Fruit fly (Drosophila melanogaster) whole organism, wandering third instar larva: ENCODE data around the gene CG34244.
A peak's percentile ranks its signal among the peaks of the same experiment; 100 is the strongest.

ENCODE experiments used
- Abd-B ChIP-seq: fragments of >200 bp; optimal IDR thresholded peaks from 2 replicates; lab custom pipeline; 2017; ENCODE audit warnings: missing biosample characterization, missing genetic modification characterization
- CG32264 ChIP-seq: fragments of 200-800 bp; sonication (Bioruptor generic); optimal IDR thresholded peaks from 2 replicates; lab custom pipeline; 2016; ENCODE audit warnings: missing biosample characterization, missing genetic modification characterization
- CG9705 ChIP-seq: fragments of 200-800 bp; sonication (Bioruptor generic); optimal IDR thresholded peaks from 2 replicates; lab custom pipeline; 2018; ENCODE audit warnings: missing biosample characterization, mild to moderate bottlenecking, missing genetic modification characterization
- CrebA ChIP-seq: fragments of 200-800 bp; sonication (Bioruptor generic); optimal IDR thresholded peaks from 2 replicates; lab custom pipeline; 2016; ENCODE audit warnings: missing biosample characterization, mild to moderate bottlenecking, missing genetic modification characterization, borderline replicate concordance
- Dfd ChIP-seq: fragments of >200 bp; optimal IDR thresholded peaks from 2 replicates; lab custom pipeline; 2017; ENCODE audit warnings: missing biosample characterization, missing genetic modification characterization
- Dif ChIP-seq: fragments of 200-275, 200-300 bp; sonication (Bioruptor generic); optimal IDR thresholded peaks from 2 replicates; lab custom pipeline; 2018; ENCODE audit warnings: missing biosample characterization, missing genetic modification characterization; ENCODE audit not compliant: partially characterized antibody
- GATAd ChIP-seq: sonication (Bioruptor generic); optimal IDR thresholded peaks from 2 replicates; lab custom pipeline; 2016; ENCODE audit warnings: missing biosample characterization, missing genetic modification characterization
- HLH106 ChIP-seq: fragments of 200-800 bp; optimal IDR thresholded peaks from 3 replicates; lab custom pipeline; 2019; ENCODE audit warnings: missing biosample characterization, mild to moderate bottlenecking, missing genetic modification characterization, moderate library complexity
- Hnf4 ChIP-seq: fragments of 200-800 bp; sonication (Bioruptor generic); optimal IDR thresholded peaks from 2 replicates; lab custom pipeline; 2016; ENCODE audit warnings: missing biosample characterization, mild to moderate bottlenecking, missing genetic modification characterization
- Hr78 ChIP-seq: fragments of >200 bp; optimal IDR thresholded peaks from 2 replicates; lab custom pipeline; 2017; ENCODE audit warnings: missing biosample characterization, missing genetic modification characterization
- Hr83 ChIP-seq: fragments of 200-300 bp; sonication (Bioruptor generic); optimal IDR thresholded peaks from 2 replicates; lab custom pipeline; 2016; ENCODE audit warnings: missing biosample characterization, mild to moderate bottlenecking, missing genetic modification characterization, moderate library complexity; ENCODE audit not compliant: poor library complexity, severe bottlenecking
- Jra ChIP-seq: sonication (Bioruptor generic); optimal IDR thresholded peaks from 2 replicates; lab custom pipeline; 2016; ENCODE audit warnings: missing biosample characterization, missing genetic modification characterization
- Mio ChIP-seq: sonication (Bioruptor generic); optimal IDR thresholded peaks from 2 replicates; lab custom pipeline; 2016; ENCODE audit warnings: missing biosample characterization, missing genetic modification characterization
- Myc ChIP-seq: fragments of >200 bp; optimal IDR thresholded peaks from 2 replicates; lab custom pipeline; 2017
- N ChIP-seq: fragments of >200 bp; optimal IDR thresholded peaks from 2 replicates; lab custom pipeline; 2018; ENCODE audit warnings: missing biosample characterization, missing external identifiers, missing genetic modification characterization
- OdsH ChIP-seq: fragments of 200-800 bp; sonication (Bioruptor generic); optimal IDR thresholded peaks from 2 replicates; lab custom pipeline; 2016; ENCODE audit warnings: missing biosample characterization, mild to moderate bottlenecking, missing genetic modification characterization
- Rel ChIP-seq, 2 experiments: fragments of 200-800 bp; sonication (Bioruptor generic) in 1 of 2; optimal IDR thresholded peaks; 2 replicates in 1 of 2; 3 replicates in 1 of 2; lab custom pipeline; 2016 to 2019; ENCODE audit warnings: mild to moderate bottlenecking in 2 of 2, missing biosample characterization in 2 of 2, missing genetic modification characterization in 2 of 2, moderate library complexity in 1 of 2
- Sp1 ChIP-seq: fragments of 200-800 bp; sonication (Bioruptor generic); optimal IDR thresholded peaks from 3 replicates; lab custom pipeline; 2019; ENCODE audit warnings: missing biosample characterization, mild to moderate bottlenecking, missing genetic modification characterization, moderate library complexity
- Vsx2 ChIP-seq: fragments of 200-300, 225-300 bp; sonication (Bioruptor generic); optimal IDR thresholded peaks from 2 replicates; lab custom pipeline; 2018; ENCODE audit warnings: missing biosample characterization, missing genetic modification characterization; ENCODE audit not compliant: partially characterized antibody
- br ChIP-seq: fragments of 200-800 bp; sonication (Bioruptor generic); optimal IDR thresholded peaks from 2 replicates; lab custom pipeline; 2016; ENCODE audit warnings: missing biosample characterization, missing genetic modification characterization
- brk ChIP-seq: fragments of 200-800 bp; sonication (Bioruptor generic); optimal IDR thresholded peaks from 2 replicates; lab custom pipeline; 2016; ENCODE audit warnings: missing biosample characterization, mild to moderate bottlenecking, missing genetic modification characterization
- dl ChIP-seq, 2 experiments: fragments of 175-275, 200-275 bp in 1 of 2; fragments of 200-275 bp in 1 of 2; sonication (Bioruptor generic); optimal IDR thresholded peaks; lab custom pipeline; 2018; ENCODE audit warnings: mild to moderate bottlenecking in 2 of 2, missing biosample characterization in 2 of 2, missing genetic modification characterization in 2 of 2, moderate library complexity in 2 of 2; ENCODE audit not compliant: partially characterized antibody in 2 of 2, insufficient read depth in 1 of 2
- dmrt93B ChIP-seq: fragments of 200-800 bp; sonication (Bioruptor generic); optimal IDR thresholded peaks from 2 replicates; lab custom pipeline; 2018; ENCODE audit warnings: missing biosample characterization, mild to moderate bottlenecking, missing genetic modification characterization
- dsf ChIP-seq: sonication (Bioruptor generic); optimal IDR thresholded peaks from 2 replicates; lab custom pipeline; 2016; ENCODE audit warnings: missing biosample characterization, missing genetic modification characterization, borderline replicate concordance
- ey ChIP-seq: fragments of 200-800 bp; sonication (Bioruptor generic); optimal IDR thresholded peaks from 2 replicates; lab custom pipeline; 2016; ENCODE audit warnings: missing biosample characterization, missing genetic modification characterization
- foxo ChIP-seq, 2 experiments: fragments of 200-800 bp; sonication (Bioruptor generic); optimal IDR thresholded peaks; 2 replicates in 1 of 2; 3 replicates in 1 of 2; lab custom pipeline; 2016 to 2017; ENCODE audit warnings: missing biosample characterization in 2 of 2, missing genetic modification characterization in 2 of 2
- fru ChIP-seq: fragments of 200-800 bp; sonication (Bioruptor generic); optimal IDR thresholded peaks from 3 replicates; lab custom pipeline; 2016; ENCODE audit warnings: missing biosample characterization, mild to moderate bottlenecking, missing genetic modification characterization
- h ChIP-seq: fragments of 200-800 bp; sonication (Bioruptor generic); optimal IDR thresholded peaks from 3 replicates; lab custom pipeline; 2016; ENCODE audit warnings: missing biosample characterization, mild to moderate bottlenecking, missing genetic modification characterization
- jim ChIP-seq: fragments of 175-275, 200-325 bp; sonication (Bioruptor generic); optimal IDR thresholded peaks from 2 replicates; lab custom pipeline; 2016; ENCODE audit warnings: missing biosample characterization, mild to moderate bottlenecking, missing genetic modification characterization
- lola ChIP-seq: fragments of >200 bp; optimal IDR thresholded peaks from 2 replicates; lab custom pipeline; 2017; ENCODE audit warnings: missing biosample characterization, missing genetic modification characterization
- pan ChIP-seq: fragments of >200 bp; optimal IDR thresholded peaks from 2 replicates; lab custom pipeline; 2017
- psq ChIP-seq: fragments of 200-800 bp; sonication (Bioruptor generic); optimal IDR thresholded peaks from 3 replicates; lab custom pipeline; 2017; ENCODE audit warnings: missing biosample characterization, mild to moderate bottlenecking, missing genetic modification characterization, moderate library complexity
- rgr ChIP-seq: fragments of 200-800 bp; sonication (Bioruptor generic); optimal IDR thresholded peaks from 3 replicates; lab custom pipeline; 2016; ENCODE audit warnings: missing biosample characterization, mild to moderate bottlenecking, missing genetic modification characterization
- sage ChIP-seq: fragments of 200-800 bp; sonication (Bioruptor generic); optimal IDR thresholded peaks from 2 replicates; lab custom pipeline; 2016; ENCODE audit warnings: missing biosample characterization, mild to moderate bottlenecking, missing genetic modification characterization
- sv ChIP-seq: fragments of 200-800 bp; sonication (Bioruptor generic); optimal IDR thresholded peaks from 3 replicates; lab custom pipeline; 2016; ENCODE audit warnings: missing biosample characterization, missing genetic modification characterization
- tai ChIP-seq: sonication (Bioruptor generic); optimal IDR thresholded peaks from 2 replicates; lab custom pipeline; 2016; ENCODE audit warnings: missing biosample characterization, missing genetic modification characterization
- usp ChIP-seq: fragments of >200 bp; optimal IDR thresholded peaks from 2 replicates; lab custom pipeline; 2017; ENCODE audit warnings: missing biosample characterization, missing genetic modification characterization
- woc ChIP-seq: sonication (Bioruptor generic); optimal IDR thresholded peaks from 2 replicates; lab custom pipeline; 2016; ENCODE audit warnings: missing biosample characterization, mild to moderate bottlenecking, missing genetic modification characterization

CG34244 gene

dm6 chr3L:14235820-14236219 is at the start of gene CG34244:
TSS of gene CG34244 (minus strand) at chr3L:14235941.
- TF ChIP-seq woc: no peak
- TF ChIP-seq Myc (lab: Kevin White, UChicago): peak; percentile 31

DNA sequence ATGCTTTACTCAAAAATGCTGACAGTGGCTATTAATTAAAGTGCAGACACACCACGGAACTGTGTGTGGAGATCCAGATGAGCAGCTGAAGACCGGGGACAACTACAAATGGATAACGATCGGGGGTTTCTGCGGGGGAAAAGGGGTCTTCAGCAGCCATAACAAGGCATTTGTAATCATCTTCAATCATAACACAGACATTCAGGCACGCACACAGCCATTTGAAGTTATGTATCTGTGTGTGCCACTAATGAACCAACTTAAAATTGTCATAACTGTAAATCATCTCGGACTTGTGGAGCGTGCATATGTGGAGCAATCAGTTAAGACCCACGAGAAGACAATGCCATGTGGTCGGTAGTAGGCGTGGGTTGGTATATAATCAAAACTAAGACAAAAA is 46.4 kb upstream of the CG34244 start:
- no peak for TF ChIP-seq GATAd (GFP tag; lab: Kevin White, UChicago)
- TF ChIP-seq Dif (GFP tag; lab: Kevin White, UChicago): no peak
- TF ChIP-seq Myc (lab: Kevin White, UChicago): no peak

- TF ChIP-seq Jra (GFP tag; lab: Kevin White, UChicago) (no peak), Vsx2 (GFP tag; lab: Kevin White, UChicago) (no peak), jim (GFP tag; lab: Kevin White, UChicago) (no peak), OdsH (no peak), GATAd (GFP tag; lab: Kevin White, UChicago) (no peak), Hr83 (no peak)
Measured at dm6 chr3L:14276129-14276528, 40.4 kb upstream of the CG34244 start.

DNA sequence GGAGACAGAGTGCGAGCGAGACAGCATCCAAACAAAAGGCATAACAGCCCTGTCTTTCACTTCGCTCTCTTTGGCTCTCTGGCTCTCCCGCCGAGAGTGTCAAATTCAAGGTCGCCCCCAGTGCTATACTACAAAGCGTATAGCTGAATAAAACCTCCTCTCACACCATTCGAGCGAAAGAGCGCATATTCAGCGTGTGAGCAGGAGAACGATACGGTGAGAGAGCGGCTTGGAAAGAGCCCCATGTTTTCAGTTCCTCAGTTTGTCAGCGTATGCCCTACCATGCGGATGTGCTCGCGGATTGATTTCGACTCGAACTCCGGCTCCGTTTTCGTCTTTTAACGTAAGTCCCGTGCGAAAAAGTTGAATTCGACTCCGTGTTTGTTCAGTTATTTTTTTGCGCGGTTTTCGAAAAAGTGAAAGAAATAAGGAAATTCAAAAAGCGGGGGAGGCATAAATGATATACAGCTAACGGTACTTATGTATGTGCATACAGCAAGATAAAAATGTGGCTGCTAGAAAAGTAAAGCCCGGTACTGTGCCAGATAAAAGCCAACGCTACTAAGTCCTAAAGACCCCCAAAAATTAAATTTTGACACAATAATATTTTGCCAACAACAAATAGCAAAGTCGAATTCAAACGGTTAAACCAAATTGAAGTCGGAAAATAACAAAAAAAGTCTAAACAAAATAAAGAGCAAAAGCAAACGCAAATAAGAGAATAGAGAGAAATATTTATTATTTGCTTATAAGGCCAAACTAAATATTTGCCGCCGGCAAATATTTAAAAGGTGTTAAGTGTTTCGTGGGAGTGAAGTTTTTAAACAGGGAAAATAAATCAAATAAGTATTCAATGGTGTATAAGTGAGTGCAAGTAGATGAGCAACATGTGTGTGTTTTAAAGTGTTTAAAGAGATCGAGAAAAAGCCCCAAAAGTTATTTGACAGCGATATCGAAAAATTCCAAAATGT is 38.6 kb upstream of the CG34244 start, which contains the start of gene fz:
TSS of gene fz (plus strand) at position 256 of the 971 bp plus-strand sequence.
- peak; percentile 15 for TF ChIP-seq jim (GFP tag; lab: Kevin White, UChicago)
- no peak for TF ChIP-seq CG9705 (GFP tag; lab: Kevin White, UChicago)
- TF ChIP-seq CG32264: no peak
- TF ChIP-seq br (GFP tag; lab: Kevin White, UChicago): no peak
- no peak for TF ChIP-seq N (GFP tag; lab: Kevin White, UChicago)
- TF ChIP-seq Dfd: no peak
- no peak for TF ChIP-seq tai (GFP tag; lab: Kevin White, UChicago)
- no peak for TF ChIP-seq rgr (GFP tag; lab: Kevin White, UChicago)
- TF ChIP-seq sv (GFP tag; lab: Kevin White, UChicago): no peak
- peak; percentile 3 for TF ChIP-seq fru
- no peak for TF ChIP-seq dsf (GFP tag; lab: Kevin White, UChicago)
- no peak for TF ChIP-seq Hr78 (GFP tag; lab: Kevin White, UChicago)
- no peak for TF ChIP-seq Jra (GFP tag; lab: Kevin White, UChicago)
- TF ChIP-seq usp: no peak
- peak; percentile 70 for TF ChIP-seq Vsx2 (GFP tag; lab: Kevin White, UChicago)
- no peak for TF ChIP-seq h
- no peak for TF ChIP-seq OdsH
- TF ChIP-seq woc: no peak
- no peak for TF ChIP-seq sage
- TF ChIP-seq Hr83: no peak
- TF ChIP-seq foxo (GFP tag; optimal IDR thresholded peaks at IDR 0.05; lab: Kevin White, UChicago): no peak
- peak; percentile 36 for TF ChIP-seq Hnf4 (GFP tag; lab: Kevin White, UChicago)
- no peak for TF ChIP-seq Myc (lab: Kevin White, UChicago)
- TF ChIP-seq Rel (GFP tag; optimal IDR thresholded peaks at IDR 0.05; lab: Kevin White, UChicago): no peak
- TF ChIP-seq Rel (tag; optimal IDR thresholded peaks at IDR 0.05; lab: Kevin White, UChicago): no peak
- TF ChIP-seq Dif (GFP tag; lab: Kevin White, UChicago): peak; percentile 93
- TF ChIP-seq CrebA (GFP tag; lab: Kevin White, UChicago): no peak
- no peak for TF ChIP-seq ey (GFP tag; lab: Kevin White, UChicago)
- no peak for TF ChIP-seq brk
- TF ChIP-seq dl (GFP tag; optimal IDR thresholded peaks at IDR 0.05; lab: Kevin White, UChicago; ENCODE audit: insufficient read depth in 1 of 2, partially characterized antibody in 2 of 2): peak; percentile 81 to 82
- no peak for TF ChIP-seq Abd-B (GFP tag; lab: Kevin White, UChicago)
- no peak for TF ChIP-seq pan (lab: Kevin White, UChicago)
- TF ChIP-seq GATAd (GFP tag; lab: Kevin White, UChicago): no peak
- TF ChIP-seq psq: no peak
- no peak for TF ChIP-seq Mio (GFP tag; lab: Kevin White, UChicago)
- no peak for TF ChIP-seq Sp1 (GFP tag; lab: Kevin White, UChicago)
- no peak for TF ChIP-seq dmrt93B (GFP tag; lab: Kevin White, UChicago)
- TF ChIP-seq HLH106 (tag; lab: Kevin White, UChicago): no peak
- TF ChIP-seq lola (GFP tag; lab: Kevin White, UChicago): no peak
